Fruit fly (Drosophila melanogaster) whole organism, embryonic: Measurements from ENCODE around the gene Sfp26Ad.

ENCODE experiments used
- Atf-2 ChIP-seq: fragments of 200-800 bp; sonication (Bioruptor generic); optimal IDR thresholded peaks from 2 replicates; lab custom pipeline; 2016; ENCODE audit warnings: missing biosample characterization, missing genetic modification characterization
- Blimp-1 ChIP-seq: fragments of 200-800 bp; sonication (Bioruptor generic); optimal IDR thresholded peaks from 3 replicates; lab custom pipeline; 2018; ENCODE audit warnings: missing biosample characterization, missing genetic modification characterization, mild to moderate bottlenecking, moderate library complexity, missing genetic modification reagents
- CG10565 ChIP-seq: fragments of 200-800 bp; sonication (Bioruptor generic); optimal IDR thresholded peaks from 3 replicates; lab custom pipeline; 2016; ENCODE audit warnings: missing biosample characterization, mild to moderate bottlenecking, missing genetic modification characterization
- CG1233 ChIP-seq: fragments of 200-800 bp; sonication (Bioruptor generic); optimal IDR thresholded peaks from 4 replicates; lab custom pipeline; 2018; ENCODE audit warnings: missing biosample characterization, mild to moderate bottlenecking, missing genetic modification characterization
- CG12769 ChIP-seq: fragments of 200-800 bp; sonication (Bioruptor generic); optimal IDR thresholded peaks from 2 replicates; lab custom pipeline; 2019; ENCODE audit warnings: missing biosample characterization, mild to moderate bottlenecking, missing genetic modification characterization, moderate library complexity
- CG14965 ChIP-seq: fragments of 200-800 bp; sonication (Bioruptor generic); optimal IDR thresholded peaks from 2 replicates; lab custom pipeline; 2016; ENCODE audit warnings: missing biosample characterization, missing genetic modification characterization, borderline replicate concordance
- CG15696 ChIP-seq: fragments of 200-800 bp; sonication (Bioruptor generic); optimal IDR thresholded peaks from 2 replicates; lab custom pipeline; 2019; ENCODE audit warnings: missing biosample characterization, mild to moderate bottlenecking, missing genetic modification characterization, moderate library complexity
- CG16779 ChIP-seq: fragments of 200-800 bp; sonication (Bioruptor generic); IDR thresholded peaks from 2 replicates; pipeline ENCODE4 v1.3.6; 2022; ENCODE audit warnings: missing biosample characterization, missing genetic modification characterization
- CG16815 ChIP-seq: fragments of 200-800 bp; sonication (Bioruptor generic); optimal IDR thresholded peaks from 3 replicates; lab custom pipeline; 2017; ENCODE audit warnings: missing biosample characterization, mild to moderate bottlenecking, missing genetic modification characterization
- CG17328 ChIP-seq: fragments of 200-800 bp; sonication (Bioruptor generic); IDR thresholded peaks from 2 replicates; pipeline ENCODE4 v1.3.6; 2022; ENCODE audit warnings: missing biosample characterization, missing genetic modification characterization
- CG2889 ChIP-seq: fragments of 200-800 bp; sonication (Bioruptor generic); IDR thresholded peaks from 3 replicates; pipeline ENCODE4 v1.3.6; 2022; ENCODE audit warnings: missing biosample characterization, missing genetic modification characterization
- CG30403 ChIP-seq: fragments of 200-800 bp; sonication (Bioruptor generic); optimal IDR thresholded peaks from 3 replicates; lab custom pipeline; 2016; ENCODE audit warnings: missing biosample characterization, missing genetic modification characterization
- CG3407 ChIP-seq: fragments of 200-800 bp; sonication (Bioruptor generic); optimal IDR thresholded peaks from 2 replicates; lab custom pipeline; 2018; ENCODE audit warnings: missing biosample characterization, mild to moderate bottlenecking, missing genetic modification characterization
- CG5180 ChIP-seq: fragments of 200-800 bp; sonication (Bioruptor generic); optimal IDR thresholded peaks from 3 replicates; lab custom pipeline; 2017; ENCODE audit warnings: missing biosample characterization, missing genetic modification characterization, mild to moderate bottlenecking, moderate library complexity, missing genetic modification reagents
- CG6272 ChIP-seq: fragments of 200-800 bp; sonication (Bioruptor generic); IDR thresholded peaks from 2 replicates; pipeline ENCODE4 v1.3.6; 2022; ENCODE audit warnings: missing biosample characterization, missing genetic modification characterization
- CG7839 ChIP-seq: fragments of 200-800 bp; sonication (Bioruptor generic); optimal IDR thresholded peaks from 3 replicates; lab custom pipeline; 2018; ENCODE audit warnings: missing biosample characterization, mild to moderate bottlenecking, missing genetic modification characterization, moderate library complexity
- CG8089 ChIP-seq: fragments of 200-800 bp; sonication (Bioruptor generic); optimal IDR thresholded peaks from 3 replicates; lab custom pipeline; 2016; ENCODE audit warnings: missing biosample characterization, missing genetic modification characterization
- CG8281 ChIP-seq: fragments of 200-800 bp; sonication (Bioruptor generic); optimal IDR thresholded peaks from 2 replicates; lab custom pipeline; 2018; ENCODE audit warnings: missing biosample characterization, mild to moderate bottlenecking, missing genetic modification characterization, moderate library complexity
- CG9727 ChIP-seq: fragments of 200-800 bp; sonication (Bioruptor generic); optimal IDR thresholded peaks from 3 replicates; lab custom pipeline; 2017; ENCODE audit warnings: missing biosample characterization, mild to moderate bottlenecking, missing genetic modification characterization
- Dad ChIP-seq: fragments of 200-800 bp; sonication (Bioruptor generic); optimal IDR thresholded peaks from 3 replicates; lab custom pipeline; 2016; ENCODE audit warnings: missing biosample characterization, missing genetic modification characterization
- E2f2 ChIP-seq: fragments of 200-800 bp; sonication (Bioruptor generic); IDR thresholded peaks from 2 replicates; pipeline ENCODE4 v1.3.6; 2022; ENCODE audit warnings: missing biosample characterization, missing genetic modification characterization
- H15 ChIP-seq: fragments of 200-800 bp; sonication (Bioruptor generic); IDR thresholded peaks from 3 replicates; pipeline ENCODE4 v1.3.6; 2022; ENCODE audit warnings: missing biosample characterization, missing genetic modification characterization
- HLH4C ChIP-seq: fragments of 200-800 bp; sonication (Bioruptor generic); IDR thresholded peaks from 3 replicates; pipeline ENCODE4 v1.3.6; 2022; ENCODE audit warnings: missing biosample characterization, missing genetic modification characterization; ENCODE audit not compliant: partially characterized antibody
- Hmr ChIP-seq: fragments of 200-800 bp; sonication (Bioruptor generic); optimal IDR thresholded peaks from 3 replicates; lab custom pipeline; 2017; ENCODE audit warnings: mild to moderate bottlenecking, missing biosample characterization, missing genetic modification reagents, missing genetic modification characterization
- Hmx ChIP-seq: fragments of 200-800 bp; sonication (Bioruptor generic); optimal IDR thresholded peaks from 2 replicates; lab custom pipeline; 2016; ENCODE audit warnings: missing biosample characterization, missing genetic modification characterization
- Lpt ChIP-seq: fragments of >200 bp; optimal IDR thresholded peaks from 2 replicates; lab custom pipeline; 2018; ENCODE audit warnings: missing biosample characterization, missing genetic modification characterization
- Meics ChIP-seq: fragments of 200-800 bp; sonication (Bioruptor generic); optimal IDR thresholded peaks from 2 replicates; lab custom pipeline; 2017; ENCODE audit warnings: missing biosample characterization, mild to moderate bottlenecking, missing genetic modification characterization
- NC2β ChIP-seq: fragments of 200-800 bp; sonication (Bioruptor generic); optimal IDR thresholded peaks from 2 replicates; lab custom pipeline; 2016; ENCODE audit warnings: missing biosample characterization, missing genetic modification characterization
- NK7.1 ChIP-seq: fragments of 200-800 bp; sonication (Bioruptor generic); optimal IDR thresholded peaks from 3 replicates; lab custom pipeline; 2016; ENCODE audit warnings: missing biosample characterization, missing genetic modification characterization
- Sox102F ChIP-seq: fragments of 200-800 bp; sonication (Bioruptor generic); optimal IDR thresholded peaks from 2 replicates; lab custom pipeline; 2018; ENCODE audit warnings: missing biosample characterization, mild to moderate bottlenecking, missing genetic modification characterization, moderate library complexity
- Ssrp ChIP-seq: fragments of 200-800 bp; sonication (Bioruptor generic); optimal IDR thresholded peaks from 2 replicates; lab custom pipeline; 2018; ENCODE audit warnings: missing biosample characterization, mild to moderate bottlenecking, missing genetic modification characterization, moderate library complexity
- Xbp1 ChIP-seq: fragments of 200-800 bp; sonication (Bioruptor generic); optimal IDR thresholded peaks from 3 replicates; lab custom pipeline; 2016; ENCODE audit warnings: missing biosample characterization, mild to moderate bottlenecking, missing genetic modification characterization
- Xrp1 ChIP-seq: fragments of 200-800 bp; sonication (Bioruptor generic); IDR thresholded peaks from 2 replicates; pipeline ENCODE4 v1.3.6; 2022; ENCODE audit warnings: missing biosample characterization, missing genetic modification characterization
- bcd ChIP-seq: fragments of 200-800 bp; sonication (Bioruptor generic); optimal IDR thresholded peaks from 2 replicates; lab custom pipeline; 2017; ENCODE audit warnings: missing biosample characterization, mild to moderate bottlenecking, missing genetic modification characterization
- crp ChIP-seq, 2 experiments: fragments of 200-800 bp; sonication (Bioruptor generic); optimal IDR thresholded peaks; 2 replicates in 1 of 2; 3 replicates in 1 of 2; lab custom pipeline; 2017; ENCODE audit warnings: missing biosample characterization in 2 of 2, missing genetic modification characterization in 2 of 2, mild to moderate bottlenecking in 1 of 2, moderate library complexity in 1 of 2
- cwo ChIP-seq: fragments of 200-800 bp; sonication (Bioruptor generic); optimal IDR thresholded peaks from 3 replicates; lab custom pipeline; 2017; ENCODE audit warnings: missing biosample characterization, missing genetic modification characterization, mild to moderate bottlenecking, moderate library complexity, missing genetic modification reagents
- dan ChIP-seq: fragments of 200-800 bp; sonication (Bioruptor generic); IDR thresholded peaks from 2 replicates; pipeline ENCODE4 v1.3.6; 2022; ENCODE audit warnings: missing biosample characterization, missing genetic modification characterization
- dmrt11E ChIP-seq: fragments of 200-800 bp; sonication (Bioruptor generic); optimal IDR thresholded peaks from 3 replicates; lab custom pipeline; 2018; ENCODE audit warnings: missing biosample characterization, mild to moderate bottlenecking, missing genetic modification characterization, moderate library complexity
- hth ChIP-seq: fragments of >200 bp; optimal IDR thresholded peaks from 2 replicates; lab custom pipeline; 2017; ENCODE audit warnings: inconsistent platforms
- jigr1 ChIP-seq: fragments of 200-800 bp; sonication (Bioruptor generic); IDR thresholded peaks from 3 replicates; pipeline ENCODE4 v1.3.6; 2022; ENCODE audit warnings: missing biosample characterization, missing genetic modification characterization
- kah ChIP-seq: fragments of 200-800 bp; sonication (Bioruptor generic); optimal IDR thresholded peaks from 2 replicates; lab custom pipeline; 2018; ENCODE audit warnings: missing biosample characterization, mild to moderate bottlenecking, missing genetic modification characterization
- knrl ChIP-seq: fragments of 200-800 bp; sonication (Bioruptor generic); IDR thresholded peaks from 3 replicates; pipeline ENCODE4 v1.3.6; 2022; ENCODE audit warnings: missing biosample characterization, missing genetic modification characterization; ENCODE audit not compliant: partially characterized antibody
- pnt ChIP-seq: fragments of 200-800 bp; sonication (Bioruptor generic); optimal IDR thresholded peaks from 3 replicates; lab custom pipeline; 2016; ENCODE audit warnings: missing biosample characterization, missing genetic modification characterization
- psq ChIP-seq: fragments of 200-800 bp; sonication (Bioruptor generic); optimal IDR thresholded peaks from 2 replicates; lab custom pipeline; 2017; ENCODE audit warnings: missing biosample characterization, missing genetic modification characterization
- so ChIP-seq: fragments of 200-800 bp; sonication (Bioruptor generic); IDR thresholded peaks from 3 replicates; pipeline ENCODE4 v1.3.6; 2022; ENCODE audit warnings: missing biosample characterization, missing genetic modification characterization
- unc-4 ChIP-seq: fragments of 200-800 bp; sonication (Bioruptor generic); IDR thresholded peaks from 2 replicates; pipeline ENCODE4 v1.3.6; 2022; ENCODE audit warnings: missing biosample characterization, missing genetic modification characterization; ENCODE audit not compliant: partially characterized antibody
- zen2 ChIP-seq: fragments of 200-800 bp; sonication (Bioruptor generic); IDR thresholded peaks from 3 replicates; pipeline ENCODE4 v1.3.6; 2022; ENCODE audit warnings: missing biosample characterization, missing genetic modification characterization; ENCODE audit not compliant: partially characterized antibody

Sfp26Ad gene

dm6 chr2L:5906893-5907850 lies 35.9 kb downstream of the Sfp26Ad start, which contains the start of gene bchs (continued):
- TF ChIP-seq Meics (GFP tag; lab: Kevin White, UChicago) (peak; percentile 88), Hmr (peak; percentile 97), Lpt (no peak), dmrt11E (tag; lab: Kevin White, UChicago) (peak; percentile 77), CG16779 (GFP tag; lab: Robert Waterston, UW) (peak; percentile 64; the same call in 1 of the 2 replicates), CG10565 (peak; percentile 39), CG3407 (peak; percentile 97), Xrp1 (GFP tag; lab: Robert Waterston, UW) (peak; percentile 94), Dad (GFP tag; lab: Kevin White, UChicago) (peak; percentile 73), pnt (GFP tag; lab: Kevin White, UChicago) (peak; percentile 78), H15 (GFP tag; lab: Robert Waterston, UW) (no peak), CG8089 (GFP tag; lab: Kevin White, UChicago) (peak; percentile 88), hth (no peak), zen2 (no peak; the same call in 2 of the 3 replicates), crp (GFP tag; optimal IDR thresholded peaks at IDR 0.05; lab: Kevin White, UChicago) (peak; percentile 67 to 96), Ssrp (tag; lab: Kevin White, UChicago) (no peak), CG5180 (peak; percentile 87), unc-4 (peak; percentile 18; the same call in 1 of the 2 replicates), Blimp-1 (peak; percentile 84), CG7839 (tag; lab: Kevin White, UChicago) (no peak), jigr1 (GFP tag; lab: Robert Waterston, UW) (no peak), NK7.1 (GFP tag; lab: Kevin White, UChicago) (peak; percentile 92), so (GFP tag; lab: Robert Waterston, UW) (peak; percentile 86; the same call in 2 of the 3 replicates), CG15696 (tag; lab: Kevin White, UChicago) (peak; percentile 85), CG30403 (GFP tag; lab: Kevin White, UChicago) (peak; percentile 22), CG9727 (peak; percentile 89), Sox102F (GFP tag; lab: Kevin White, UChicago) (peak; percentile 81), CG2889 (no peak), dan (GFP tag; lab: Robert Waterston, UW) (no peak), CG8281 (peak; percentile 76), knrl (GFP tag; lab: Robert Waterston, UW) (0 out of 3 replicates have a peak, but pooled peaks have one; percentile 9), kah (GFP tag; lab: Kevin White, UChicago) (peak; percentile 95), Xbp1 (peak; percentile 37), NC2β (peak; percentile 83), CG1233 (GFP tag; lab: Kevin White, UChicago) (peak; percentile 93), CG6272 (GFP tag; lab: Robert Waterston, UW) (no peak), HLH4C (GFP tag; lab: Robert Waterston, UW) (no peak), psq (GFP tag; lab: Kevin White, UChicago) (peak; percentile 97), Atf-2 (peak; percentile 79), CG12769 (no peak), E2f2 (GFP tag; lab: Robert Waterston, UW) (peak; percentile 97), CG16815 (GFP tag; lab: Kevin White, UChicago) (no peak), CG17328 (GFP tag; lab: Robert Waterston, UW) (peak; percentile 72), Hmx (no peak), CG14965 (GFP tag; lab: Kevin White, UChicago) (peak; percentile 83), cwo (peak; percentile 86), bcd (GFP tag; lab: Kevin White, UChicago) (peak; percentile 83)
